Worm (Caenorhabditis elegans) whole organism, L2 larva: ENCODE measurements around the gene tsp-10.

ENCODE experiments used
- dmd-4 ChIP-seq: sonication (generic microtip); optimal IDR thresholded peaks from 2 replicates; lab custom pipeline; 2017; ENCODE audit warnings: missing biosample characterization, missing genetic modification characterization
- elt-3 ChIP-seq: sonication (generic microtip); optimal IDR thresholded peaks from 2 replicates; lab custom pipeline; 2017; ENCODE audit warnings: missing biosample characterization, missing genetic modification characterization
- lsy-2 ChIP-seq, 2 experiments: fragments of 150-350 bp in 1 of 2; sonication (generic microtip) in 1 of 2; optimal IDR thresholded peaks; 2 replicates each; lab custom pipeline; 2014 to 2017; ENCODE audit warnings: missing biosample characterization in 2 of 2, missing genetic modification characterization in 2 of 2
- sma-9 ChIP-seq, 2 experiments: fragments of 150-350 bp in 1 of 2; sonication (generic microtip) in 1 of 2; optimal IDR thresholded peaks; 2 replicates each; lab custom pipeline; 2014 to 2016; ENCODE audit warnings: missing genetic modification characterization in 2 of 2, mild to moderate bottlenecking in 1 of 2, missing biosample characterization in 1 of 2, missing compliant biosample characterization in 1 of 2, missing genetic modification reagents in 1 of 2, moderate library complexity in 1 of 2

- TF ChIP-seq dmd-4 (tag; lab: Kevin White, UChicago) (no peak), sma-9 (GFP tag; optimal IDR thresholded peaks at IDR 0.05; lab: Kevin White, UChicago) (no peak), sma-9 (tag; optimal IDR thresholded peaks at IDR 0.05; lab: Kevin White, UChicago) (no peak), lsy-2 (tag; optimal IDR thresholded peaks at IDR 0.05; lab: Kevin White, UChicago) (no peak), elt-3 (tag; lab: Kevin White, UChicago) (no peak)
These were observed 8.7 kb upstream of the tsp-10 start for ce11 chrII:6709680-6710079.
